Fruit fly (Drosophila melanogaster) ovary, adult (tissue): Measurements from ENCODE around the gene Glut4EF.

Experiments used
- CG17801 ChIP-seq: fragments of 200-800 bp; optimal IDR thresholded peaks from 2 replicates; lab custom pipeline; 2019; ENCODE audit warnings: missing biosample characterization, mild to moderate bottlenecking, missing genetic modification characterization, moderate library complexity; ENCODE audit not compliant: partially characterized antibody

The Glut4EF gene

DNA sequence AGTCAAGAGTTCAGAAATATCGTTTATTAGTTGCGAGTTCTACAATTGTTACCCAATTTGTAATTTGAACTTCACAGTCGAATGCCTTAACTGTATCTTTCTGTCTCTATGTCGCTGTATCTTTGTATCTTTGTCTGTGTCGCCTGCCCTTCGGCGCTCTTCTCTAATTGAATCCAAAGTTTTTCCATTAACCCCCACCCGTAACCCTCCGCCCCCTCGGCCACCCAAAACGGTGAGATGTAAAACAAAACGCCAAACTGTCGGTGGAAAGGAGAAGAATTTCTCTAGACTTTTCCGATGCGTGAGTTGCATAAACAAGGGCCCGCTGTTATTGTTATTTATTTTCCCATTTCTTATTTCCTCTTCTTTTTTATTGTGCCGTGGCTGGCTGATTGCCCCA, 41.2 kb downstream of the Glut4EF start:
- TF ChIP-seq CG17801, result no peak

DNA sequence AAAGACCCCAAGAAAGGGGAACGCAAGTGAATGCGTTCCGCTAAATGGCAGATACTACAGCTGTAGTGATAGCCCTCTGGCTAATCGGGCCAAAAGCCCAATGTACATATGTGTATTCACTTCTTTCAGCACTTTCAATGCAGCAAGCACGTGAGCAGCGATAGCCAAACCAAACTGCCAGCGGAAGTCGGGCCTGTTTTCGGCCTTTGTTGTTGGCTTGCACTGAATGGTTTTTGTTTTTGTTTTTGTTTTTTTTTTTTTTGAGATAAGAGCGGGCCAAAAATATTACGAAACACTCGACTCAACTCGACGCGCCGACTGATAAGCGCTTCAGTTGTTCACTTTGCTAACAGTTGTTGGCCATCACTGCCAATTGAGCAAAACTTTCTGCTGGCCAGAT, 42.9 kb downstream of the Glut4EF start:
- TF ChIP-seq CG17801, result no peak

- no peak for TF ChIP-seq CG17801
Observed at dm6 chr3R:9918009-9918408, 43.5 kb downstream of the Glut4EF start.

dm6 chr3R:9918830-9919229, 44.3 kb downstream of the Glut4EF start:
- no peak for TF ChIP-seq CG17801

DNA sequence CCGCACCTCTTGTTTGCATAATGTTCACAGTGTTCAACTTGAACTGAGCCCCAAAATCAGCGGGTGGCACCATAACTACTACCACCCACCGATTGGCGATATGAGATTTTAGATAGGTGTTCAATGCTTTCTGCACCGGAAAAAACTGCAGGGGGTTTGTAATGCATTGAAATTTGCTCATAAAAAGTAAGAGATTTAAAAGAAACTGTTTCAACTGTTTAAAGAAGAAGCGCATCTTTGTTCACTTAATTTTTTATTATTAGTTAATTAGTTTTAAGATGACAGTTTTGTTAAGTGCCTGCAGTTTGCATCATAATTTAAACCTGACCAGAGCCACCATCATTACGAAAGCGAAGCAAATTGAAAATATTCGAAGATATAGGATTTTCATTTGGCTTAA, 50.0 kb downstream of the Glut4EF start:
- no peak for TF ChIP-seq CG17801

- no peak for TF ChIP-seq CG17801
Observed at dm6 chr3R:9925256-9925655, 50.8 kb downstream of the Glut4EF start.

- TF ChIP-seq CG17801, result no peak
Observed at dm6 chr3R:9926856-9927822, 52.7 kb downstream of the Glut4EF start.

dm6 chr3R:9928205-9929008, 53.9 kb downstream of the Glut4EF start:
- TF ChIP-seq CG17801, result peak; percentile 55

DNA sequence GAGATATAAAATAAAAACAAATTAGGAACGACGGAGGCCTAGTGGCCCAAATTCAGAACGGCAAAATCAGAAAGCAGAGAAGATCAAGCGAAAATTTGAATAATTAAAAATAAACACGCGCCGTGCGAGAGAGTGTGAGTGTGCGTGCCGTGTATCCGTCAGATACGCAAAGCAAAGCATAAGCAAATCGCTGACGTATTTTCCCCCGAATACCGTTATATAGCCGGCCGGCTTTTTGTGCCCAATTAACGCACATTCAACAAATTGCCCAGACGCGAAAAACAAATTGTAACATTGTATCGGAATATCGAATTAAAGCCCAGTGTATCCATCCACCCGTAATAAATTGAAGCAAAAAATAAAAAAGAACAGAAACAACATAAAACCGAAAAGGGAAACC, 54.7 kb downstream of the Glut4EF start:
- TF ChIP-seq CG17801, result no peak

DNA sequence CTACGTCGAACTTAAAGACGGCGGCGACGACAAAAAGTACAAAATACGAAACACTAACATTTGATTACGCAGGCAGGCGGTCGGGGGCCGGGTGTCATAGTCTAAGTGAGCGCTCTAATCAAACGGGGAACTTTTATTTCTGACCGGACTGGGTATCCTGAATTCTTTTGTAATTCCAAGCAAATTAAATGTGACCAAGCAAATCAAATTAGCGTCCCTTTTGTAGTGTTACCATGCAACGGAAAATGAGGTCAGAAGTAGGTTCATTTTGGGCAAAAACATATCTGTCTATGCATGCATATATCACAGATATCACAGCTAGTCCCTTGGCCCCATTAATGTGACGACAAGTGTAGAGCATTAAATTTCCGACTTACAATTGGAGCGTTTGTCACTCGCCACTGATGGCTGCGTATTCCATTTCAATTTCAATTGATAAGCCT, 56.7 kb downstream of the Glut4EF start:
- no peak for TF ChIP-seq CG17801

- TF ChIP-seq CG17801, result no peak
Observed at dm6 chr3R:9931662-9932061, 57.2 kb downstream of the Glut4EF start.

DNA sequence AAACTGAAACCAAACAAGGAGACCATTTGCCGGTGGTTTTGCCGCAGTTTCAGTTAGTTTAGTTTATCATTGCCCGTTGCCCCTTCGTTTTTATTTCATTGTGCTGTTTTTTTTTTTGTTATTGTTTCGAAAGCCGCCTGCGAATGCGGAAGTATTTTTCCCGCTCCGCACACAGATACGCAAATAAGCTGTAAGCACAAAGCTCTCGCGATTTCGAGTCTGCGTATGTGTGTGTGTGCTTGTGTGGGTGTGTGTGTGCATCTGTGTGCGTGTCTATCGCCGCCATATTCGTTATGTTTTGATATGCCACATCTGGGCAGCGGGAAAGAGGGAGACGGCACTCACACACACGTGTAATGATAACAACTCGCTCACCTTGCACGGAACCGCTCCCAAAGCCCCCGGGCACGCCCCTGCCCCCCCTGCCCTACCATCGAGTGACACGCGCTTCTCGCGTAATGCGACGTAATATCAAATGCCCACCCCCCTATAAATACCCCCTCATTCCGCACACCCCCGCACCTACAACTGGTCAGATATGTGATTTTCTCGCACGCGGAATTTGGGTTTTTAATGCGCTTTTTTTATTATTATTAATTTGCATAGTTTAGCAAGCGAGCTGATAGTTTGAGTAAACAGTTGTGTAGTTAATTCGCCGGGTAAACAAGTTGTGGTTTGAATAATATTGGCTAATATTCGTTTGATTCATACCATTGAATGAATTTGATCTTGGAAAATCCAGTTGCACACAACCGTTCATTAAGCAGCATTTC, 57.9 kb downstream of the Glut4EF start:
- TF ChIP-seq CG17801, result peak; percentile 17

DNA sequence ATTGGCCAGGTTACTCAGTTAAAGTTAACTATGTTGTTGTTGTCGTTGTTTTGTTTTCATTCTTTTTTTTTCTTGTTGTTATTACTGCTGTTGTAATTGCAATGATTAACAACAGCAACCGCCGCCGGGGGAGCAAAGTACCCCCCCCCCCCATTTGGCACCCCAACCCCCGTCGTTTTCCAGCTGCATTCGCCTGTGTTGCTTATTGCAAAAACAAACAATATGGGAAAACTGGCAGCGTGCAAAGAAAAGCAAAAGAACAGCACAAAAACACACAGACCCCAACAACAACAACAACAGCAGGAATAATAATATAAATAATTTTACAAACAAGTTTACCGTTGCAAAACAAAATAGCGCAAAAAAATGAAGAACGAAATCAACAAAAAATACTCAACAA, 58.9 kb downstream of the Glut4EF start:
- TF ChIP-seq CG17801, result peak; percentile 60

DNA sequence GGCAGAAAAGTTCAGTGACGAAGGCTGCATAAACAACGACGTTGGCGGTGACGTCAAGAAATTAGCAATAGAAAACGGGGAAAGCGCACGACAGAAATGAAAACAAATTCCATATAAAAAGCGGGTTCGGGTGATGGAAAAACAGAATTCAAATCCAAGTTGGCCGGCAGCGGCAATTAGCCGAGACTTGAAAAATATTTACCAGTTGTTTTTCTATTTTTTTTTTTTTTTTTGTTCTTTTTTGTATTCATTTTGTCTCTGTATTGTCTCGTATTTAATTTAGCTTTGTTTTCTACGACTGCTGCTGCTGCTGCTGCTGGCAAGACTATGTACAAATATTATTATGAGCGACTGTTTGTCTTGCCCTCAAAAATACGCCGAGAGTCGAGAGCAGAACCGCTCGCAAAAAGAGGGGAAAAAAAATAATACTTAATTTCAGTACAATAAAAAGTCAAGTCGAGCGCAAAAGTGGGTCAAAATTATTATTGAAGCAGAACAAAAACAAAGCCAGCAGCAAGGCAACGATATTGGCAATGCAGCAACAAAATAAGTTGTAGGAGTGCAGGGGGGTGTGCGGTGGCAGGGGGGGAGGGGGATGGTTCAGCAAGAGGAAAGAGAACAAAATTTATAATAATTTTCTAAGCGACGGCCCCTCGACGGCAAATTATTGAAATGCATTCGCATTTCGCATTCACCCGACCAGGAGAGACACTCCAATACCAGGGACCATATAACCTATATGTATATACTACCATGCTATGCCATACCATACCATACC, 59.7 kb downstream of the Glut4EF start:
- peak; percentile 16 for TF ChIP-seq CG17801

DNA sequence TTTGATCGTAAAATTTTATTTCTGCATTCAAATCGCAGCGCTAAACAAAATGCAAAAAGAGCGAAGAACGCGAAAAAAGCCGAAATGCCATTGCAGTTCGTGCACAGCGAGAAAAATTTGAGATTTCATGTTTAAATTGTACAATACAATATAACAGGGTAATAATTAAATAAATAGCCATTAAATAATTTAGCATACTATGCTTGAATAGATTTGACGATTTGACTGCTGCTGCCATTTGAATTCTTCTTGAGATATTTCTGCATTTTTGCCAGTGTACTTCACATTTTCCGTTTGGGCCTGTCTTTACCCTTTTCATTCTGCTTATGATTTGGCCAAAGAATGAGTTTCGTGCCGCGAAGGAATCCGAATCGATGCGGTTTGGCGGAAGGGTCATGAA, 60.4 kb downstream of the Glut4EF start:
- TF ChIP-seq CG17801, result peak; percentile 77

- no peak for TF ChIP-seq CG17801
Observed at dm6 chr3R:9937176-9937575, 62.7 kb downstream of the Glut4EF start.
